Worm (Caenorhabditis elegans): Measurements from ENCODE around the gene clc-10.

DNA sequence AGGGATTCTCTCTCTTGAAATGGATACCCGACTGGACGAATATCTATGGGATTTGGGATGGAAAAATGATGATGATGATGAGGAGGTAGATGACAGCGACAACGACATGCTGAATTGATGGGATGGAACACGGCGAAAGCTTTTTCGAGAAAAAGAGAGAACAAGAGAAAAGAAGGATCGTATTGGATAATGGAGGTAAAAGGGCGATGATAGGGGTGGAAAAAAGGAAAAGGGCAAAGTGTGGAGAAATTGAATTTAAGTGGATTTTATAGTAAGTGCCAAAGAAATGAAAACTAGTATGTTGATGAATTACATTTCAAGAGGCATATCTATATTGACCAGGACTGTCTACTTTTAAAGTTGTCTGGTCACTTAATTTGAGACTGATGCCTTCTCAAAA, 49.0 kb downstream of the clc-10 start:
- TF ChIP-seq Y56A3A.18 (GFP tag; IDR thresholded peaks at IDR 0.05) (no peak), ztf-26 (tag; optimal IDR thresholded peaks at IDR 0.05) (no peak), snpc-4 (GFP tag; optimal IDR thresholded peaks at IDR 0.05) (no peak), snpc-4 (tag; optimal IDR thresholded peaks at IDR 0.05) (no peak), hrde-1 (tag; optimal IDR thresholded peaks at IDR 0.05; ENCODE audit: borderline replicate concordance) (no peak), ekl-4 (GFP tag; IDR thresholded peaks at IDR 0.05) (no peak), snpc-1.3 (tag; optimal IDR thresholded peaks at IDR 0.05; ENCODE audit: insufficient read depth) (no peak), unc-130 (GFP tag; optimal IDR thresholded peaks at IDR 0.05) (no peak), mxl-1 (tag; optimal IDR thresholded peaks at IDR 0.05) (no peak), attf-6 (GFP tag; IDR thresholded peaks at IDR 0.05) (no peak), athp-1 (tag; optimal IDR thresholded peaks at IDR 0.05) (no peak)

All from whole organism, young adult.